Fruit fly (Drosophila melanogaster) whole organism, larva: Measurements from ENCODE around the gene hh.

Experiments
- noc ChIP-seq: fragments of 200-800 bp; sonication (Bioruptor generic); optimal IDR thresholded peaks from 3 replicates; lab custom pipeline; 2019; ENCODE audit warnings: missing biosample characterization, mild to moderate bottlenecking, missing genetic modification characterization, moderate library complexity

Gene hh

DNA sequence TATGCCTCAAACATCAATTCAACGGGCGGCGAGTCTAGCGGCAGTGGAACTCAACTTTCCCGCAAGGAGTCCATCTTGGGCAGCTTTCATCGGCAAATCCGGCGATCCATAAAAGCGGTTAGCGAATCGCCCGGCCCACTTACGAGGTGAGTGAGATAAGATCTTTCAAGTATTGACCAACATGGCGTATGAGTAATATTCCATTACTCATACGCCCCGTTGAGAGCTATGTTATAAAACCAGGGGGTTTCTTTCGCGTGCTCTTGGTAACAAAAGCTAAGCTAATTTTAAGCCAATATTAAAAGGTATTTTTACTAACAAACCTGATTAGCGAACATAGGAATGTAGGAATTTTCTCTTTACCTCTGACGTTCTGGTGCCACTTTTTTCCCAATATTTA, 28.6 kb upstream of the hh start:
- TF ChIP-seq noc (tag; lab: Kevin White, UChicago) = no peak

- peak; percentile 17 for TF ChIP-seq noc (tag; lab: Kevin White, UChicago)
These were observed 26.0 kb upstream of the hh start, which contains the start of gene Irk1 for dm6 chr3R:23167507-23168324. Gene Irk1 (plus strand): TSS chr3R:23168317.

- no peak for TF ChIP-seq noc (tag; lab: Kevin White, UChicago)
These were observed 22.9 kb upstream of the hh start for dm6 chr3R:23164630-23165029.

dm6 chr3R:23164134-23164533, 22.4 kb upstream of the hh start:
- peak; percentile 73 for TF ChIP-seq noc (tag; lab: Kevin White, UChicago)

- TF ChIP-seq noc (tag; lab: Kevin White, UChicago) = peak; percentile 74
These were observed 19.7 kb upstream of the hh start, which contains the start of gene CG13829 for dm6 chr3R:23161288-23161870. Gene CG13829 (minus strand): TSS chr3R:23161338.

DNA sequence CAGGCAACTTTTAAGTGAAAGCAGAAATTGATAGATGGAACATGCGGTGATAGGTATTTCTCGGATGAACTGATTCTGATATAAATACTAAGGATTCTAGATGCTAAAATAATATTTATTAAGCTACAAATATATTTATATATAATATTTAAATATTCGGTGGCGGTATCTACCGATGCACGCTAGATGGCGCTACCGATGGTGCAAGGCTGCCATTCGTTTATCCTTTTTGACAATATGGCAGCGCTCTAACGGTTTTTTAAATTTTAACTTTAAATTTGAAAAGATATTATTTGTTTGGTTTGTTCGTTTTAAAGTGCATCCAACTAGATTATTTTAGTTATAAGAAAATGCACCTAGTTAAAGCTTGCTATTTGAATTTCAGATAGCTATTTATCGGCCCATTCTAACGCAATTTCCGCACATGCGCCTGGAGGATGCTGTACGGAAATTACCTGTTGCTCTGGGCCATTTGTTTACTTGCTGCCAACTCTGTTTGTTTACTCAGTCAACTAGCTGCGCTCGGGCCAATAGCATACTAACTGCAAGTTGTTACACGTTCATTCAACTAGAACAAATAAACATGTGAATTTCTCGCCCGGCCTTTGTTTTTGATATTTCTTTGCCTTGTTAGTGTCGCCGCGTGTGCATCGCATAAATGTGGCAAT, 17.7 kb upstream of the hh start, which contains the start of gene VhaAC39-2:
TSS of gene VhaAC39-2 (minus strand) at position 28 of the 668 bp plus-strand sequence.
- no peak for TF ChIP-seq noc (tag; lab: Kevin White, UChicago)

dm6 chr3R:23157664-23158151, 16.0 kb upstream of the hh start, which contains the start of gene unk:
Gene unk (minus strand): TSS chr3R:23157862.
- no peak for TF ChIP-seq noc (tag; lab: Kevin White, UChicago)

- TF ChIP-seq noc (tag; lab: Kevin White, UChicago) = peak; percentile 48
These were observed 15.3 kb upstream of the hh start for dm6 chr3R:23156865-23157515.

DNA sequence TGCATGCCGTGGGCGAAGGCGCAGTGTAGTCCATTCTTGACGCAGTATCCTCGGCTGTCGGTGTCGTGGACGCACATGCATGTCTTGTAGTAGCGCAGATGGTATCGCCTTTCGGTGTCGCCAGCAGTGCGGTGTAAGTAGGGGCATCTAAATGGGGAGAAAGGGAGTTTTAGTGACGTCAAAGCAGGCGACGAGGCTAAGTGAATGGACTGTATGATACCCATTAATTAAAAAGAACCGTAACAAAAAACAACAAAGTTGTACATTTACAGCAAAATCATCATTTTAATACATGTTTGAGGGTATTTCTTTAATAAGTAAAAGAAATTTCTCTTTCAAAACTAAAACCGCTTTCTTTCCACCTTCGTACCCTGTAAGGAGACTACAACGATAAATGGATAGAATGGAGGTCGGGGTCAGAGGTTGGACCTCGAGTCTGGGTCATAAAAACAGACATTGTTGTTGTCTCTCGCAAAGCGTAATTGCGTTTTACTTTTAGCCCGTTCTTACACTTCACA, 14.7 kb upstream of the hh start:
- no peak for TF ChIP-seq noc (tag; lab: Kevin White, UChicago)

dm6 chr3R:23149021-23149571, 7.4 kb upstream of the hh start:
- TF ChIP-seq noc (tag; lab: Kevin White, UChicago) = no peak

- no peak for TF ChIP-seq noc (tag; lab: Kevin White, UChicago)
These were observed 6.7 kb upstream of the hh start for dm6 chr3R:23148433-23148832.

dm6 chr3R:23147625-23148024, 5.9 kb upstream of the hh start:
- TF ChIP-seq noc (tag; lab: Kevin White, UChicago) = no peak

dm6 chr3R:23147058-23147457, 5.4 kb upstream of the hh start:
- TF ChIP-seq noc (tag; lab: Kevin White, UChicago) = no peak

dm6 chr3R:23145681-23146080, 4.0 kb upstream of the hh start:
- TF ChIP-seq noc (tag; lab: Kevin White, UChicago) = no peak

- no peak for TF ChIP-seq noc (tag; lab: Kevin White, UChicago)
These were observed 2.9 kb upstream of the hh start for dm6 chr3R:23144654-23145053.
